Fruit fly (Drosophila melanogaster): ENCODE data around the gene Marcal1.

Marcal1 gene

DNA sequence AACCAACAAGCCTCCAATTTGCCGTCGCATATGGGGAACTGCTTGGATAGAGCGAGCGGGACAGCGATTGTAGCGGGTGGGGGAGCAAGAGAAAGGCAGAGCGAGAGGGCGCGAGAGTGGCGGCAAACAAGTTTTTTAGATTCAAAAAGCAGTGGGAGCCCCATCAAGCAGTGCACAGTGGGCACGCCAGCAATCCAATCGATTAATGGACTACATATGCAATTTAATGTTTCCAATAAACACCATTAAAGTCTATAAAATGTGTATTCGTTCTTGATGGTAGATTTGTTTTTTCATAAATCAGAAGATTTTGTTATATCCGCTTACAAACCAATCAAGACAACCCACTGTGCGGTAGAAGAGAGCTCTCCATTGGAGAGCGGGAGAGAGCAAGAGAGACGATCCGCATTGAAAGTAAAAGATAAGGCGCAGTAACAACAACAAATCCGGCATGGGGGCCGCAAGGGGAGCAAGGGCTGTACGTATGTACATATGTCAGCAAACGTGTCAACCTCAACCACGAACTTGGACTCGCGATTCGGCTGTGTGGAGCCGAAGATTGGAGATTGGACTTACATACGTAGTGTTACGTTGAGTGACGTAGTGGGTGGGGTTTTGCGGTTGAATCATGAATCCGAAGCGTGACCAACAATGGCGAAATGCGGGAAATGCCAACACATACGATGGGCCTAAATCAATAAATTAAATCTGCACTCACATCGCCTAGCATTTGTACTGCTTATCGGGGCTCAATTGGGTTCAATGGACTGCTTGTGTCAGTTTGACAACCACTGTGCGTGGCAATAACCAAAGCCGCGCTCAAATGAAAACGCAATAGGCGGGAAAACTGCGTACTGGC, 42.3 kb downstream of the Marcal1 start:
- TF ChIP-seq Pif1A (GFP tag; optimal IDR thresholded peaks at IDR 0.05) (peak; percentile 99), CG9948 (tag; optimal IDR thresholded peaks at IDR 0.05) (peak; percentile 99), CG12605 (GFP tag; IDR thresholded peaks at IDR 0.05) (peak; percentile 99), CG4496 (GFP tag; IDR thresholded peaks at IDR 0.05) (peak; percentile 100), CG8301 (tag; optimal IDR thresholded peaks at IDR 0.05) (peak; percentile 100), Pif1B (GFP tag; optimal IDR thresholded peaks at IDR 0.05) (peak; percentile 99), CG34367 (tag; optimal IDR thresholded peaks at IDR 0.05) (peak; percentile 99), CG14655 (GFP tag; optimal IDR thresholded peaks at IDR 0.05) (peak; percentile 100), rn (GFP tag; IDR thresholded peaks at IDR 0.05) (peak; percentile 98), Snoo (tag; optimal IDR thresholded peaks at IDR 0.05) (peak; percentile 99), D1 (tag; optimal IDR thresholded peaks at IDR 0.05) (peak; percentile 94), CG10348 (GFP tag; IDR thresholded peaks at IDR 0.05) (peak; percentile 96), EcR (GFP tag; optimal IDR thresholded peaks at IDR 0.05) (peak; percentile 95), CG15710 (tag; optimal IDR thresholded peaks at IDR 0.05) (peak; percentile 98), CG13204 (GFP tag; optimal IDR thresholded peaks at IDR 0.05) (peak; percentile 96), CG17806 (tag; optimal IDR thresholded peaks at IDR 0.05) (peak; percentile 99), CG8159 (tag; optimal IDR thresholded peaks at IDR 0.05) (peak; percentile 99), gl (tag; optimal IDR thresholded peaks at IDR 0.05) (peak; percentile 98), CG32121 (GFP tag; IDR thresholded peaks at IDR 0.05) (peak; percentile 99), Ets98B (GFP tag; IDR thresholded peaks at IDR 0.05) (peak; percentile 100), fd96Ca (GFP tag; IDR thresholded peaks at IDR 0.05) (peak; percentile 99)

DNA sequence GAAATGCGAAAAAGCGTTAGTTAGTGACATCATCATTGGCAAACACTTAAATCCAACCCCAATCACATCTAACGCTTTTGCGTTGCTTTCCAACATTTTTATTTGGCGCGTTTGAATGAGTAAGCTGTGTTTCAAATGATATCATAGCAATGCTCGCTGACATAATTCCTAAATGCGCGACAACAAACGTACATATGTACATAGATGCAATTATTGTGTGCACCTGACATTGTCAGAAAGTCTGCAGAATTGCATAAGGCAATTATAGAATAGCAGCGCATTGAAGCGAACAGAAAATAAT, 42.9 kb downstream of the Marcal1 start:
- TF ChIP-seq fd96Ca (GFP tag; IDR thresholded peaks at IDR 0.05), result no peak
- no peak for TF ChIP-seq CG12605 (GFP tag; IDR thresholded peaks at IDR 0.05)
- no peak for TF ChIP-seq Pif1A (GFP tag; optimal IDR thresholded peaks at IDR 0.05)
- no peak for TF ChIP-seq CG8159 (tag; optimal IDR thresholded peaks at IDR 0.05)
- no peak for TF ChIP-seq gl (tag; optimal IDR thresholded peaks at IDR 0.05)
- TF ChIP-seq CG10348 (GFP tag; IDR thresholded peaks at IDR 0.05), result no peak
- no peak for TF ChIP-seq Ets98B (GFP tag; IDR thresholded peaks at IDR 0.05)
- no peak for TF ChIP-seq CG9948 (tag; optimal IDR thresholded peaks at IDR 0.05)
- TF ChIP-seq rn (GFP tag; IDR thresholded peaks at IDR 0.05), result no peak
- no peak for TF ChIP-seq CG17806 (tag; optimal IDR thresholded peaks at IDR 0.05)
- TF ChIP-seq Pif1B (GFP tag; optimal IDR thresholded peaks at IDR 0.05), result no peak
- no peak for TF ChIP-seq CG34367 (tag; optimal IDR thresholded peaks at IDR 0.05)
- no peak for TF ChIP-seq CG32121 (GFP tag; IDR thresholded peaks at IDR 0.05)
- TF ChIP-seq EcR (GFP tag; optimal IDR thresholded peaks at IDR 0.05), result no peak
- no peak for TF ChIP-seq CG14655 (GFP tag; optimal IDR thresholded peaks at IDR 0.05)
- TF ChIP-seq CG4496 (GFP tag; IDR thresholded peaks at IDR 0.05), result no peak
- no peak for TF ChIP-seq CG8301 (tag; optimal IDR thresholded peaks at IDR 0.05)
- no peak for TF ChIP-seq CG15710 (tag; optimal IDR thresholded peaks at IDR 0.05)
- no peak for TF ChIP-seq Snoo (tag; optimal IDR thresholded peaks at IDR 0.05)

DNA sequence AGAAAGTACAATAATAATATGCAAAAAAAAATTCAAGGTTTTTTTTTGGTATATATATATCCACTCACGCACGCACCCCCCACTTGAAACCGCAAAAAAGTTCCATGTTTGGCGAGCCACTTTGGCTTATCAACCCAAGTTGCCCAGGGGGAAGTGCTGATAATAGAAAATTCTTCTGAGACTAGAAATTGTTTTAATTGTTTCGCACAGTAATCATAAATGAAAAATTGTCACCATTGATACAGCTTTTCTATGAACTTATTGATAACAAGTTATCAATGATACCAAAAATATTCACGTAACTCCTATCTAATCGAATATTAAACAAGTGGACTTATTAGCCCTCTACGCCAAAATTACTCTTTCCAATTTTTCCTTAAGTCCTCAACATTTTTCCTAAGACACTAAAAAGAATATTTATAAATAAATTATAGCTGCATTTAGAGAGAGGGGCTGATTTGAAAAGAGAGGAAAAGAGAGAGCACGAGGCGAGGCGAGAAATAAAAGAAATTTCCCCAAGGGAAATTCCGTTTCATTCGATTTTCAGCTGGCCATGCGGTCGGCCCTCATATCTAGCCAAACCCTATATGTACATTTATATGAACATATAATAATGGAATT, 43.4 kb downstream of the Marcal1 start:
- no peak for TF ChIP-seq CG12605 (GFP tag; IDR thresholded peaks at IDR 0.05)
- TF ChIP-seq CG34367 (tag; optimal IDR thresholded peaks at IDR 0.05), result no peak
- TF ChIP-seq CG4496 (GFP tag; IDR thresholded peaks at IDR 0.05), result no peak
- TF ChIP-seq gl (tag; optimal IDR thresholded peaks at IDR 0.05), result no peak
- no peak for TF ChIP-seq fd96Ca (GFP tag; IDR thresholded peaks at IDR 0.05)
- no peak for TF ChIP-seq Pif1B (GFP tag; optimal IDR thresholded peaks at IDR 0.05)
- no peak for TF ChIP-seq CG8159 (tag; optimal IDR thresholded peaks at IDR 0.05)
- TF ChIP-seq CG8301 (tag; optimal IDR thresholded peaks at IDR 0.05), result no peak
- TF ChIP-seq Pif1A (GFP tag; optimal IDR thresholded peaks at IDR 0.05), result no peak
- no peak for TF ChIP-seq CG32121 (GFP tag; IDR thresholded peaks at IDR 0.05)
- no peak for TF ChIP-seq D1 (tag; optimal IDR thresholded peaks at IDR 0.05)
- no peak for TF ChIP-seq CG13204 (GFP tag; optimal IDR thresholded peaks at IDR 0.05)
- TF ChIP-seq CG17806 (tag; optimal IDR thresholded peaks at IDR 0.05), result no peak
- no peak for TF ChIP-seq CG10348 (GFP tag; IDR thresholded peaks at IDR 0.05)
- TF ChIP-seq CG14655 (GFP tag; optimal IDR thresholded peaks at IDR 0.05), result no peak
- TF ChIP-seq rn (GFP tag; IDR thresholded peaks at IDR 0.05), result no peak
- TF ChIP-seq CG9948 (tag; optimal IDR thresholded peaks at IDR 0.05), result no peak
- TF ChIP-seq EcR (GFP tag; optimal IDR thresholded peaks at IDR 0.05), result no peak
- TF ChIP-seq CG15710 (tag; optimal IDR thresholded peaks at IDR 0.05), result no peak
- no peak for TF ChIP-seq Snoo (tag; optimal IDR thresholded peaks at IDR 0.05)

DNA sequence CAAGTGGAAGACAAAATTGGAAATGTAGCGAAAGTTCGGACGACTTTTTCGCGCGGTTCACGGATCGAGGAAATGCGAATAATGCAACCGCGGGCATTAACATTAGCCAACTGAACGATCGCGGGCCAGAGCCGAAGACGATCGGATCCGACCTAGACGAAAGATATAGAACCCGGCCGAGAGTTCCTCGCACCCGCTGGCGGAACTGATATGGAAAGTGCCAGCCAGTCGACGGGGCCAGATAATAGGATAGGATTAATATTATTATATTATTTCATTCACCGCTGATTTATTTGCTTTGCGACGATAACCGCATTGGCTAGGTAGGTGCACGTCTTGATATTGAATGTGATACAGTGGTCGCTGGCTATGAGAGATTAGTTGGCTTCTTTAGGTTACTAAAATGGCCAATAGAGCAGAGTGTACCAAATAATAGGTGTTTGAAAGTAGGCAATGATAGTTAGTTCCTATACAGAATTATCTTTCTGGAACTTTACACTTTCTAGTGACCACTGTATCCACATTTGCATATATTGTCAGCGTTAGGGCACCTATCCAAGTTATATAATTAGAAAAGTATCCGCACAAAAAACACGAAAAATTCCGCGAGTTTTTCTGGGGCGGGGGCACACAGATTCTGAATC, 44.2 kb downstream of the Marcal1 start:
- peak; percentile 62 for TF ChIP-seq CG8159 (tag; optimal IDR thresholded peaks at IDR 0.05)
- TF ChIP-seq CG32121 (GFP tag; IDR thresholded peaks at IDR 0.05), result peak; percentile 87
- no peak for TF ChIP-seq CG13204 (GFP tag; optimal IDR thresholded peaks at IDR 0.05)
- TF ChIP-seq CG8301 (tag; optimal IDR thresholded peaks at IDR 0.05), result peak; percentile 78
- peak; percentile 52 for TF ChIP-seq CG15710 (tag; optimal IDR thresholded peaks at IDR 0.05)
- TF ChIP-seq CG9948 (tag; optimal IDR thresholded peaks at IDR 0.05), result peak; percentile 53
- TF ChIP-seq CG12605 (GFP tag; IDR thresholded peaks at IDR 0.05), result peak; percentile 60
- TF ChIP-seq gl (tag; optimal IDR thresholded peaks at IDR 0.05), result no peak
- TF ChIP-seq Pif1A (GFP tag; optimal IDR thresholded peaks at IDR 0.05), result peak; percentile 68
- peak; percentile 83 for TF ChIP-seq rn (GFP tag; IDR thresholded peaks at IDR 0.05)
- TF ChIP-seq CG34367 (tag; optimal IDR thresholded peaks at IDR 0.05), result peak; percentile 54
- TF ChIP-seq Pif1B (GFP tag; optimal IDR thresholded peaks at IDR 0.05), result peak; percentile 65
- peak; percentile 84 for TF ChIP-seq CG14655 (GFP tag; optimal IDR thresholded peaks at IDR 0.05)
- TF ChIP-seq Ets98B (GFP tag; IDR thresholded peaks at IDR 0.05), result peak; percentile 90
- TF ChIP-seq CG17806 (tag; optimal IDR thresholded peaks at IDR 0.05), result peak; percentile 48
- peak; percentile 37 for TF ChIP-seq Snoo (tag; optimal IDR thresholded peaks at IDR 0.05)
- no peak for TF ChIP-seq D1 (tag; optimal IDR thresholded peaks at IDR 0.05)
- TF ChIP-seq fd96Ca (GFP tag; IDR thresholded peaks at IDR 0.05), result peak; percentile 92
- TF ChIP-seq EcR (GFP tag; optimal IDR thresholded peaks at IDR 0.05), result peak; percentile 80
- TF ChIP-seq CG10348 (GFP tag; IDR thresholded peaks at IDR 0.05), result peak; percentile 36; the same call in 1 of the 2 replicates
- TF ChIP-seq CG4496 (GFP tag; IDR thresholded peaks at IDR 0.05), result peak; percentile 87
